Worm (Caenorhabditis elegans): ENCODE results near the gene ZK675.4.
A peak's percentile ranks its signal among the peaks of the same experiment; 100 is the strongest.

The ZK675.4 gene

DNA sequence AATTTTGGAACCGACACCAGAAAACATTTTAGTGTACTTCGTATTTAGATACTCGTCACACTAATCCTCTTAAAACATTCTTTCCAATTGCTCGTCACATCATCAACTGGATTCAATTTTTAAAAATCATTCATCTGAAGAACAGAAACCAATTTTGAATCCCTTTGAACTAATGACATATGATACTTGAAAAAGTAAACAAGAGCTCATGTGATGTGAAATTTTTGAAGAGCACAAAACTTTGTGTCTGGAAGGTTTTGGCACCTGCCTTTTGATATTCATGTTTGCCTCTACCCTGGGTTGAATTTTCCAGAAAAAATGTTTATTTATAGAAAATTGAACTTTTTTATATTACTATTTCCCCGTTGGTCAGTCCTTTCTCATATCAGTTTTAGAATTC, 22.4 kb upstream of the ZK675.4 start:
- TF ChIP-seq pha-4 (tag; optimal IDR thresholded peaks at IDR 0.05) (peak; percentile 59), K12H6.12 (tag; optimal IDR thresholded peaks at IDR 0.05) (no peak), cebp-1 (GFP tag; IDR thresholded peaks at IDR 0.05) (no peak), cebp-1 (tag; optimal IDR thresholded peaks at IDR 0.05) (peak; percentile 12)

DNA sequence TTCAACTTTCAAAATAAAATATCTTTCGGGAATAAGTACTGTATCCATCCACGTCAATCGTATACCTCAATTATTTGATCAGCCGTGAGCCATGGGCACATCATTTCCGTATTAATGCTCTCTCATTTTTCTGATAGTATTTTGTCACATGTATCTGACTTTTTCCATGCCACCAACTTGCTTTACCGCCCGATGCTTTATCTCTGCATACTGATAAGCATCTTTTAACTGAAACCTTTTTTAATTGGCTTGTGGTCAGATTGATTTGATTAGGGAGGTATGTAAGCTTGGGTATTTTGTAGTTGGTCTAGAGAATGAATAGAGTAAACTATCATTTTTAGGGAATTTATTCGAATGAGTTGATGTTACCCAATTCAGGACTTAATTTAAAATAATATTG, 21.8 kb upstream of the ZK675.4 start:
- no peak for TF ChIP-seq ZK185.1 (tag; optimal IDR thresholded peaks at IDR 0.05; ENCODE audit: poor library complexity, severe bottlenecking)
- no peak for TF ChIP-seq die-1 (tag; optimal IDR thresholded peaks at IDR 0.05)
- TF ChIP-seq B0336.3 (GFP tag; IDR thresholded peaks at IDR 0.05), result no peak
- no peak for TF ChIP-seq madf-6 (GFP tag; IDR thresholded peaks at IDR 0.05)
- TF ChIP-seq tbx-9 (tag; optimal IDR thresholded peaks at IDR 0.05; ENCODE audit: borderline replicate concordance), result no peak
- peak; percentile 49 for TF ChIP-seq nhr-80 (tag; optimal IDR thresholded peaks at IDR 0.05)

DNA sequence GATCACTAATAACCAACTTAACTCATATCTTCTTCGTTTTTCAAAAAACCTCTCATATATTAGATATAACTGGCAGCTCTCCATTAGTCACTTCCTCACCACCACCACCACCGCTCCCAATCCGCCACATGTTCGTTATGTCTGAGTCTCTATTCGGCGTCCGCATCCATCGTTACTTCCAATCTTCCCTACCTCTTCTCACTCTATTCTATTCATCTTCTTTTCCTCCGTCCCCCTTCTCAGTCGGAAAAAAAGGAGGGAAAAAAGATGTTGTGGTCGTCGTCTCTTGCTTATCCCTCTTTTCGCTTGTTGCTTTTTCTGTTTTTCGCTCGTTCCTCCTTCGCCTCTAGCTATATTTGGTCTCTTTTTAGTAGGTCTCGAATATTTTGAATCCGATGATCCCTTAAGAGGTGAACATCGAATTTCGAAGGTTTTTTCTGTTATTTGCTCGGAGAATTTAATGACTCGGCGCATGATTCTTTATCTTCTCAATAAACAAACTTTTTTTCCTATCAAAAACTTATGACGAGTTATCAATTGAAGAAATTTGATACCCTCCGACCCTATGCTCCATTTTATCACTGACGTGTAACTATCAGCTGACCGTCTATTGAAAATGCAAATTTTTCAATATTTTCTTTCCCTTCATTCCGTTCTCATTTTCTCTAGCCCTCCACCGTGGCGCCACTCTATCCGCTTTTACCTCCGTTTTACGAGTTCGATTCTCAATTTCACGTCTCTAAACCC, 19.1 kb upstream of the ZK675.4 start:
- TF ChIP-seq dpff-1 (tag; optimal IDR thresholded peaks at IDR 0.05) (no peak), lin-35 (GFP tag; optimal IDR thresholded peaks at IDR 0.05) (peak in 1 of 3 experiments; percentile 65), F55B11.4 (tag; optimal IDR thresholded peaks at IDR 0.05; ENCODE audit: borderline replicate concordance, insufficient read depth) (no peak), nfyb-1 (GFP tag; IDR thresholded peaks at IDR 0.05) (0 out of 2 replicates have a peak, but pooled peaks have one; percentile 7), cebp-1 (GFP tag; IDR thresholded peaks at IDR 0.05) (no peak), cebp-1 (tag; optimal IDR thresholded peaks at IDR 0.05) (peak; percentile 33), F10E7.11 (tag; optimal IDR thresholded peaks at IDR 0.05) (no peak), K12H6.12 (tag; optimal IDR thresholded peaks at IDR 0.05) (peak; percentile 38), F33H1.4 (GFP tag; IDR thresholded peaks at IDR 0.05) (no peak), hmg-1.2 (GFP tag; IDR thresholded peaks at IDR 0.05) (peak; percentile 48; the same call in 1 of the 2 replicates), zfh-2 (GFP tag; conservative IDR thresholded peaks at IDR 0.05) (no peak; the same call in 1 of the 2 replicates), unc-130 (GFP tag; optimal IDR thresholded peaks at IDR 0.05) (no peak), nhr-80 (tag; optimal IDR thresholded peaks at IDR 0.05) (peak; percentile 62), chd-7 (tag; optimal IDR thresholded peaks at IDR 0.05) (no peak), atf-7 (tag; optimal IDR thresholded peaks at IDR 0.05) (peak; percentile 1), attf-3 (GFP tag; conservative IDR thresholded peaks at IDR 0.05) (no peak), lsy-27 (tag; optimal IDR thresholded peaks at IDR 0.05; ENCODE audit: borderline replicate concordance, insufficient read depth) (no peak), dox-1 (GFP tag; IDR thresholded peaks at IDR 0.05) (no peak), egrh-3 (GFP tag; IDR thresholded peaks at IDR 0.05) (no peak), ZK185.1 (tag; optimal IDR thresholded peaks at IDR 0.05; ENCODE audit: poor library complexity, severe bottlenecking) (no peak), snpc-4 (GFP tag; optimal IDR thresholded peaks at IDR 0.05) (no peak), snpc-4 (tag; optimal IDR thresholded peaks at IDR 0.05) (peak in 1 of 4 experiments; percentile 4), hrde-1 (tag; optimal IDR thresholded peaks at IDR 0.05; ENCODE audit: borderline replicate concordance) (no peak)

DNA sequence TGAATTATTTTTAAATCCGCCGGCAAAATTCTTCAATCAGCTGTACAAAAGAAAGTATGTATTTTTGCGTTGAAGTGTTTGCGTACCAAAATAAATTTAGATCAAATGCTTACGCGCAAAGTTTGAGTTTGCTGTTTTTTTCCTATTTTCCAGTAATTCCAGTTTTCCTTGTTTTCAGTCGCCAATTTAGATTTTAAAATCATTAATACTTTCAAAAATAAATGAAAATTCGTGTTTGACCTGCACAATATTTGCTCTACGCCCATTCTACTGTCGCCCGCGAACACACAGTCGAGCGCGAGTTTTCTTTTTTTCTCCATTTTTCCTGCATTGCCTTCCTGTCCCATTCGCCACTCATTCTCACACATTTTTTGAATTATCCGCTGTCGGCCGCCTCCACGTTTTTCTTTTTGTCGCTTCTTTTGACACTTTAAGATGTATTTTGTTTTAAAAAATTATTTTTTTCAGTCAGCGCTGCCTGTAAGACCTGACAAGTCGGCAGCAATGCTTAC, 18.3 kb upstream of the ZK675.4 start, which contains the start of gene ptc-1:
TSS of gene ptc-1 (plus strand) at position 462 of the 512 bp plus-strand sequence.
- TF ChIP-seq K12H6.12 (tag; optimal IDR thresholded peaks at IDR 0.05) (no peak), K11D2.4 (GFP tag; IDR thresholded peaks at IDR 0.05) (no peak), xnd-1 (tag; optimal IDR thresholded peaks at IDR 0.05) (peak; percentile 72), madf-8 (GFP tag; conservative IDR thresholded peaks at IDR 0.05) (peak; percentile 62), hlh-12 (tag; optimal IDR thresholded peaks at IDR 0.05) (no peak), efl-1 (GFP tag; optimal IDR thresholded peaks at IDR 0.05) (peak; percentile 83), snpc-3.4 (tag; optimal IDR thresholded peaks at IDR 0.05) (peak; percentile 24), ccch-3 (GFP tag; optimal IDR thresholded peaks at IDR 0.05) (no peak), F33H1.4 (GFP tag; IDR thresholded peaks at IDR 0.05) (peak; percentile 49), dpl-1 (GFP tag; optimal IDR thresholded peaks at IDR 0.05) (peak; percentile 67), hmg-1.2 (GFP tag; IDR thresholded peaks at IDR 0.05) (peak; percentile 41; the same call in 1 of the 2 replicates), ekl-4 (GFP tag; IDR thresholded peaks at IDR 0.05) (no peak), F55B11.4 (tag; optimal IDR thresholded peaks at IDR 0.05; ENCODE audit: borderline replicate concordance, insufficient read depth) (no peak), D2030.7 (GFP tag; IDR thresholded peaks at IDR 0.05) (peak; percentile 50), lin-26 (GFP tag; IDR thresholded peaks at IDR 0.05) (no peak), bed-2 (GFP tag; IDR thresholded peaks at IDR 0.05) (no peak), ceh-91 (GFP tag; IDR thresholded peaks at IDR 0.05) (peak; percentile 60)
